Worm (Caenorhabditis elegans) whole organism, L4 larva: Measurements from ENCODE around the gene Y50E8A.6.
"Not testable (repeated sequence)": the region's sequence is repeated elsewhere in the genome, so short reads cannot be mapped to it uniquely, and the experiment has no call there.

Experiments used
- F49E8.2 ChIP-seq: sonication (generic microtip); optimal IDR thresholded peaks from 2 replicates; lab custom pipeline; 2016; ENCODE audit warnings: missing compliant biosample characterization, mild to moderate bottlenecking, missing genetic modification characterization, borderline replicate concordance
- R02D3.7 ChIP-seq: fragments of 150-350 bp; sonication (generic microtip); optimal IDR thresholded peaks from 3 replicates; lab custom pipeline; 2014; ENCODE audit warnings: missing biosample characterization, missing genetic modification characterization
- Y5F2A.4 ChIP-seq: fragments of 200-800 bp; sonication (Bioruptor generic); optimal IDR thresholded peaks from 2 replicates; lab custom pipeline; 2018; ENCODE audit warnings: mild to moderate bottlenecking, missing genetic modification characterization, missing compliant biosample characterization
- aha-1 ChIP-seq: fragments of 150-350 bp; peaks from one replicate; lab custom pipeline; 2014; ENCODE audit warnings: missing biosample characterization, missing genetic modification characterization
- aly-2 ChIP-seq: sonication (generic microtip); optimal IDR thresholded peaks from 2 replicates; lab custom pipeline; 2018; ENCODE audit warnings: missing biosample characterization, missing genetic modification characterization
- duxl-1 ChIP-seq: sonication (generic microtip); optimal IDR thresholded peaks from 2 replicates; lab custom pipeline; 2016; ENCODE audit warnings: mild to moderate bottlenecking, missing genetic modification characterization, moderate library complexity, missing compliant biosample characterization; ENCODE audit not compliant: poor library complexity
- hlh-30 ChIP-seq: sonication (generic microtip); optimal IDR thresholded peaks from 2 replicates; lab custom pipeline; 2017; ENCODE audit warnings: antibody characterized with exemption, mild to moderate bottlenecking, missing genetic modification characterization, missing compliant biosample characterization; ENCODE audit not compliant: insufficient read depth
- lin-39 ChIP-seq: fragments of 150-350 bp; optimal IDR thresholded peaks from 2 replicates; lab custom pipeline; 2014; ENCODE audit warnings: missing biosample characterization, missing genetic modification reagents, missing genetic modification characterization
- lsy-2 ChIP-seq, 2 experiments: fragments of 150-350 bp in 1 of 2; sonication (generic microtip) in 1 of 2; optimal IDR thresholded peaks; 2 replicates each; lab custom pipeline; 2014 to 2017; ENCODE audit warnings: missing biosample characterization in 2 of 2, missing genetic modification characterization in 2 of 2
- nhr-6 ChIP-seq: fragments of 150-350 bp; optimal IDR thresholded peaks from 2 replicates; lab custom pipeline; 2014; ENCODE audit warnings: missing biosample characterization, missing genetic modification characterization
- ztf-7 ChIP-seq: fragments of 150-350 bp; optimal IDR thresholded peaks from 2 replicates; lab custom pipeline; 2014; ENCODE audit warnings: missing biosample characterization, missing genetic modification characterization

DNA sequence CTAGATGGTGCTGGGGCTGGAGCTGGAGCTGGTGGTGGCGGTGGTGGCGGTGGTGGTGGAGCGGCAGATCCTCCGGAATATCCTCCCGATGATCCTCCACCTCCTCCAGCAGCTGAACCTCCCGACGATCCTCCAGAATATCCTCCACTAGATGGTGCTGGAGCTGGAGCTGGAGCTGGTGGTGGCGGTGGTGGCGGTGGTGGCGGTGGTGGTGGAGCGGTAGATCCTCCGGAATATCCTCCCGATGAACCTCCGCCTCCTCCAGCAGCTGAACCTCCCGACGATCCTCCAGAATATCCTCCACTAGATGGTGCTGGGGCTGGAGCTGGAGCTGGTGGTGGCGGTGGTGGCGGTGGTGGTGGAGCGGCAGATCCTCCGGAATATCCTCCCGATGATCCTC lies 1.8 kb upstream of the Y50E8A.6 start:
- TF ChIP-seq ztf-7 (tag; lab: Kevin White, UChicago); aly-2; lsy-2 (tag; optimal IDR thresholded peaks at IDR 0.05; lab: Kevin White, UChicago); aha-1 (tag; lab: Kevin White, UChicago); R02D3.7; lin-39 (tag; lab: Kevin White, UChicago); nhr-6 (tag; lab: Kevin White, UChicago); Y5F2A.4 (GFP tag; lab: Kevin White, UChicago); duxl-1 (tag; lab: Kevin White, UChicago); F49E8.2; hlh-30 (tag; lab: Kevin White, UChicago): not testable (repeated sequence)
